Fruit fly (Drosophila melanogaster): ENCODE measurements around the gene CG8924.

The CG8924 gene

DNA sequence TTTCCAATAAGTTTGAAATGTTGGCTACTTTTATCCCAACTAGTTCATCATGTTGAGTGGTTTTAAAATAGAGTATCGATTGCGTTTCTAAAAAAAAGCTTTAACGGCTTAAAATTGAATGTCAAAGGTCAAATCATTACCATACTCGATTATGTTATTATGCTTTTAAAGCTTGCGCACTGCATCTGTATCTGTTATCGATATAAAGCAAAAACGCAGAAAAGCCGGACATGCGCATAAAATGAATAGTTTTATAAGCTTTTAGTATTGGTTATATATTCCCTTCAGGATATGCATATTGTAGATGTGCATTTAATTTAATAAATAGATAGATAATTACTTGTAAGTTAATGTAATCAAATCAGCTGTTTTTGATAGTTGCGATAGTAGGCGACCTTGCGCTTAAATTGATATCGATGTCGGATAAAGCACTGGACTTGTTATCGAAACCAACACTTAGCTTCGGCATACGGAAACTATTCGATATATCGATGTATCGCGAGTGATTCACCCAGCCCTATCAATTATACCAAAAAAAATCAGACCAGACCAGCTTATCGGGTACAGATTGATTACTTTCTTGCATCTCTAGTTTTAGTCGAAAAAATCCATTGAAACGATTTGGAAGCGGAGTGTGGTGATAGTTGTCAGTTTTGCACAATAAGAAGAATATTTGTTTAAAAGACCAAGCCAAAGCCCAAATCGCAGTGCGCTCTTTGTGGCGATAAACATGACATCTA lies 49.1 kb upstream of the CG8924 start, which contains the start of gene shi (continued):
- TF ChIP-seq gro (GFP tag; optimal IDR thresholded peaks at IDR 0.05) (peak; percentile 27), bcd (GFP tag; optimal IDR thresholded peaks at IDR 0.05) (peak; percentile 3), tup (GFP tag; optimal IDR thresholded peaks at IDR 0.05) (no peak), CG6654 (GFP tag; optimal IDR thresholded peaks at IDR 0.05) (no peak), CG4707 (GFP tag; optimal IDR thresholded peaks at IDR 0.05) (no peak), dan (GFP tag; IDR thresholded peaks at IDR 0.05) (no peak), twi (tag; optimal IDR thresholded peaks at IDR 0.05) (no peak), MESR4 (GFP tag; optimal IDR thresholded peaks at IDR 0.05) (peak; percentile 72), CG7987 (GFP tag; optimal IDR thresholded peaks at IDR 0.05) (no peak), Dp (GFP tag; optimal IDR thresholded peaks at IDR 0.05) (peak; percentile 53), CG30403 (GFP tag; optimal IDR thresholded peaks at IDR 0.05) (no peak), MTF-1 (GFP tag; optimal IDR thresholded peaks at IDR 0.05; ENCODE audit: borderline replicate concordance) (no peak), PHDP (tag; optimal IDR thresholded peaks at IDR 0.05) (peak; percentile 11), Spps (tag; optimal IDR thresholded peaks at IDR 0.05) (no peak), gem (tag; optimal IDR thresholded peaks at IDR 0.05) (no peak), CG31224 (GFP tag; IDR thresholded peaks at IDR 0.05) (no peak), CG32772 (GFP tag; IDR thresholded peaks at IDR 0.05) (no peak), tx (GFP tag; optimal IDR thresholded peaks at IDR 0.05) (no peak), CG9876 (GFP tag; optimal IDR thresholded peaks at IDR 0.05) (no peak), Sin3A (optimal IDR thresholded peaks at IDR 0.05) (peak; percentile 52), bbx (GFP tag; IDR thresholded peaks at IDR 0.05; ENCODE audit: partially characterized antibody) (peak; percentile 99), CG4730 (GFP tag; IDR thresholded peaks at IDR 0.05) (no peak), CG1647 (GFP tag; optimal IDR thresholded peaks at IDR 0.05) (no peak), nerfin-2 (GFP tag; IDR thresholded peaks at IDR 0.05; ENCODE audit: partially characterized antibody) (peak; percentile 99), dm (GFP tag; optimal IDR thresholded peaks at IDR 0.05) (peak; percentile 26), CG32767 (GFP tag; IDR thresholded peaks at IDR 0.05) (no peak), CG17612 (GFP tag; IDR thresholded peaks at IDR 0.05) (no peak), CG2120 (GFP tag; optimal IDR thresholded peaks at IDR 0.05) (peak; percentile 48), usp (GFP tag; optimal IDR thresholded peaks at IDR 0.05) (no peak), tna (GFP tag; IDR thresholded peaks at IDR 0.05; ENCODE audit: partially characterized antibody) (peak; percentile 98), CG17186 (GFP tag; optimal IDR thresholded peaks at IDR 0.05) (peak; percentile 80), stc (GFP tag; IDR thresholded peaks at IDR 0.05) (no peak), CG3065 (GFP tag; optimal IDR thresholded peaks at IDR 0.05) (no peak), Sox100B (GFP tag; optimal IDR thresholded peaks at IDR 0.05) (no peak), cwo (GFP tag; optimal IDR thresholded peaks at IDR 0.05) (no peak), klu (GFP tag; IDR thresholded peaks at IDR 0.05) (no peak), CG12769 (tag; optimal IDR thresholded peaks at IDR 0.05) (peak; percentile 46), CG10565 (GFP tag; optimal IDR thresholded peaks at IDR 0.05) (no peak), CG13624 (GFP tag; optimal IDR thresholded peaks at IDR 0.05) (peak; percentile 19), ac (GFP tag; optimal IDR thresholded peaks at IDR 0.05) (no peak), Sox102F (GFP tag; optimal IDR thresholded peaks at IDR 0.05) (no peak), wor (GFP tag; IDR thresholded peaks at IDR 0.05) (no peak), jigr1 (GFP tag; IDR thresholded peaks at IDR 0.05) (no peak), gce (GFP tag; IDR thresholded peaks at IDR 0.05) (no peak), Jarid2 (GFP tag; optimal IDR thresholded peaks at IDR 0.05) (peak; percentile 81), CG34422 (GFP tag; IDR thresholded peaks at IDR 0.05) (no peak; the same call in 2 of the 3 replicates), bigmax (GFP tag; optimal IDR thresholded peaks at IDR 0.05) (no peak), CG7556 (GFP tag; optimal IDR thresholded peaks at IDR 0.05) (no peak), hbn (GFP tag; IDR thresholded peaks at IDR 0.05; ENCODE audit: partially characterized antibody) (peak; percentile 96), CG42726 (GFP tag; IDR thresholded peaks at IDR 0.05; ENCODE audit: partially characterized antibody) (peak; percentile 98)

Data from whole organism, embryonic.